Worm (Caenorhabditis elegans) whole organism, mixed stage, embryonic: ENCODE results near the gene srw-109.

Source experiments
- blmp-1 ChIP-seq: fragments of 150-350 bp; optimal IDR thresholded peaks from 2 replicates; lab custom pipeline; 2014; ENCODE audit warnings: missing biosample characterization, missing genetic modification characterization
- nhr-28 ChIP-seq: fragments of 150-350 bp; optimal IDR thresholded peaks from 2 replicates; lab custom pipeline; 2014; ENCODE audit warnings: missing biosample characterization, missing genetic modification characterization
- nhr-76 ChIP-seq: sonication (generic microtip); optimal IDR thresholded peaks from 2 replicates; lab custom pipeline; 2017; ENCODE audit warnings: missing biosample characterization, missing genetic modification characterization
- ztf-11 ChIP-seq: fragments of 150-350 bp; optimal IDR thresholded peaks from 2 replicates; lab custom pipeline; 2014; ENCODE audit warnings: missing biosample characterization, missing genetic modification characterization

DNA sequence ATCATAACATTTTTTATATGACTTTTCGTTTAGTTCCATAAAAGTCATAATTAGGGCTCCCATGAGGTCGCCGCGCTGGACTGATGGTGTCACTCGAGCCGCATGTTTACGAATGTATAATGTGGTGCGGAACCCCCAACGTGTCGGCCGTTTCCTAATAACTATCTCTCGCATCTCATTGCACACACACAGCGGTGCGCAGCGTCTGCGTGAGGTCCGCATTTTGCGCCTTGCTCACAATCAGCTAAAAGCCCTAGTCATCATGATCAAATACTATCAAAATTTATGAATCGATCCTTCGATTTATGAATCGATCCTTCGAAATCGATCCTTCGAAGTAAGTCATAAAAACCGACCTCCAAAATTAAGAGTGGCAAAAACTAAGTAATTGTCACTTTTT is 48.8 kb downstream of the srw-109 start, which contains the start of gene srx-7:
- TF ChIP-seq blmp-1 (tag; lab: Kevin White, UChicago) (no peak), nhr-28 (no peak), ztf-11 (tag; lab: Kevin White, UChicago) (no peak), nhr-76 (no peak)
